Worm (Caenorhabditis elegans) whole organism, L4 larva: ENCODE measurements around the gene F08F1.9.

ENCODE experiments used
- F10B5.3 ChIP-seq: sonication (generic microtip); optimal IDR thresholded peaks from 2 replicates; lab custom pipeline; 2016; ENCODE audit warnings: mild to moderate bottlenecking, missing genetic modification characterization, missing compliant biosample characterization
- F44E2.7 ChIP-seq: fragments of 200-800 bp; sonication (Bioruptor generic); IDR thresholded peaks from 2 replicates; pipeline ENCODE4 v2.1.2; 2022; ENCODE audit warnings: missing genetic modification characterization, missing compliant biosample characterization
- F49E8.2 ChIP-seq: sonication (generic microtip); optimal IDR thresholded peaks from 2 replicates; lab custom pipeline; 2016; ENCODE audit warnings: missing compliant biosample characterization, mild to moderate bottlenecking, missing genetic modification characterization, borderline replicate concordance
- lir-3 ChIP-seq: sonication (generic microtip); optimal IDR thresholded peaks from 2 replicates; lab custom pipeline; 2016; ENCODE audit warnings: mild to moderate bottlenecking, missing genetic modification characterization, missing compliant biosample characterization
- lsy-2 ChIP-seq, 2 experiments: fragments of 150-350 bp in 1 of 2; sonication (generic microtip) in 1 of 2; optimal IDR thresholded peaks; 2 replicates each; lab custom pipeline; 2014 to 2017; ENCODE audit warnings: missing biosample characterization in 2 of 2, missing genetic modification characterization in 2 of 2

DNA sequence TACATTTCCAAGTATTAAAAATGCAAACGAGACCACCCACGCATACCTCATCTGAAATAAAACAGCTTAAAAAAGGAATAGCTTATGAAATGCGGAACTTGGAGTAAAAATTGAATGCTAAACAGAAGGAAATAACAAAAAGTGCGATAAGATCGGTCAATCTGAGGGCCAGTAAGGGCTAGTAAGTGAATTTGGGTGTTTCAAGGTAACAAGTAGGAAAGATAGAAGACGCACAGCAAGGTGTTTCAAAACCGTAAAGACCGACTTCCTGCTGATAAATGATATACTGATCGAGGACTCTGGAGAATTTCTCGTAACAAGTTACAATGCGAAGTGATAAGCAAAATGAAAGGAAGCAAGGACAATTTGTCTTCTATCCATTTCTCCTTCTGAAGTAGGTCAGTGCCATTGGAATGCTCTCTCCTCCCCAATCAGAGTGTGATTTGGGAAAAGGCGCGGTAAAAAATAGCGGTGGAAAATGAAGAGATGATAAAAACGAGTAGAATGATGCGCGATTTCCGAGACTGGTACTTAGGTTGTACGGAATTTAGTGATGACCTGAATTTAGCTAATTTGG, 45.0 kb upstream of the F08F1.9 start, which contains the start of gene dpy-6:
- TF ChIP-seq F49E8.2 (tag; lab: Kevin White, UChicago) (no peak), lsy-2 (tag; optimal IDR thresholded peaks at IDR 0.05; lab: Kevin White, UChicago) (no peak), F10B5.3 (tag; lab: Kevin White, UChicago) (no peak), lir-3 (tag; lab: Kevin White, UChicago) (no peak), F44E2.7 (GFP tag; lab: Robert Waterston, UW) (no peak)
